Worm (Caenorhabditis elegans): Measurements from ENCODE around the gene Y53C12A.10.

Y53C12A.10 gene

ce11 chrII:9708835-9709299 is 4.2 kb upstream of the Y53C12A.10 start, which contains the start of gene glt-5:
TSS of gene glt-5 (minus strand) at chrII:9708885.
- no peak for TF ChIP-seq Y53F4B.3 (GFP tag; IDR thresholded peaks at IDR 0.05)

- no peak for TF ChIP-seq bed-2 (GFP tag; IDR thresholded peaks at IDR 0.05)
- TF ChIP-seq T07F8.4 (tag; optimal IDR thresholded peaks at IDR 0.05) = no peak
- TF ChIP-seq lin-26 (GFP tag; IDR thresholded peaks at IDR 0.05) = no peak
- no peak for TF ChIP-seq hmg-20 (GFP tag; IDR thresholded peaks at IDR 0.05)
- TF ChIP-seq ztf-3 (GFP tag; optimal IDR thresholded peaks at IDR 0.05) = no peak
- TF ChIP-seq pbrm-1 (GFP tag; IDR thresholded peaks at IDR 0.05) = no peak
- no peak for TF ChIP-seq ets-4 (GFP tag; optimal IDR thresholded peaks at IDR 0.05)
- TF ChIP-seq nhr-179 (tag; optimal IDR thresholded peaks at IDR 0.05) = no peak
- TF ChIP-seq ceh-79 (tag; optimal IDR thresholded peaks at IDR 0.05) = no peak
- TF ChIP-seq attf-3 (GFP tag; conservative IDR thresholded peaks at IDR 0.05) = no peak
- peak; percentile 79 for TF ChIP-seq lin-54 (GFP tag; optimal IDR thresholded peaks at IDR 0.05)
- TF ChIP-seq F37B4.10 (GFP tag; IDR thresholded peaks at IDR 0.05) = no peak
- peak in 1 of 3 experiments; percentile 72 for TF ChIP-seq lin-35 (GFP tag; optimal IDR thresholded peaks at IDR 0.05)
- no peak for TF ChIP-seq hlh-26 (GFP tag; conservative IDR thresholded peaks at IDR 0.05)
- no peak for TF ChIP-seq let-526 (GFP tag; IDR thresholded peaks at IDR 0.05)
- no peak for TF ChIP-seq nfya-1 (tag; optimal IDR thresholded peaks at IDR 0.05; ENCODE audit: borderline replicate concordance, insufficient read depth)
- peak; percentile 78 for TF ChIP-seq mcd-1 (GFP tag; IDR thresholded peaks at IDR 0.05)
- TF ChIP-seq lag-1 (GFP tag; IDR thresholded peaks at IDR 0.05) = no peak
- no peak for TF ChIP-seq hrde-1 (tag; optimal IDR thresholded peaks at IDR 0.05; ENCODE audit: borderline replicate concordance)
- no peak for TF ChIP-seq rcor-1 (GFP tag; IDR thresholded peaks at IDR 0.05)
- peak; percentile 8 for TF ChIP-seq dpl-1 (GFP tag; optimal IDR thresholded peaks at IDR 0.05)
- TF ChIP-seq hlh-12 (tag; optimal IDR thresholded peaks at IDR 0.05) = no peak
- TF ChIP-seq F39B2.1 (GFP tag; IDR thresholded peaks at IDR 0.05) = no peak
- no peak for TF ChIP-seq F22D6.2 (tag; optimal IDR thresholded peaks at IDR 0.05)
- TF ChIP-seq dpff-1 (tag; optimal IDR thresholded peaks at IDR 0.05) = no peak
- no peak for TF ChIP-seq F52B5.7 (tag; optimal IDR thresholded peaks at IDR 0.05)
- no peak for TF ChIP-seq madf-6 (GFP tag; IDR thresholded peaks at IDR 0.05)
- no peak for TF ChIP-seq lin-40 (tag; optimal IDR thresholded peaks at IDR 0.05)
- TF ChIP-seq efl-1 (GFP tag; optimal IDR thresholded peaks at IDR 0.05) = peak; percentile 43
- TF ChIP-seq F33H1.4 (GFP tag; IDR thresholded peaks at IDR 0.05) = no peak
- TF ChIP-seq lir-1 (GFP tag; conservative IDR thresholded peaks at IDR 0.05) = no peak
- TF ChIP-seq chd-7 (tag; optimal IDR thresholded peaks at IDR 0.05) = no peak
- TF ChIP-seq egrh-3 (GFP tag; IDR thresholded peaks at IDR 0.05) = no peak
- peak; percentile 32 for TF ChIP-seq F23B12.7 (tag; optimal IDR thresholded peaks at IDR 0.05; ENCODE audit: insufficient read depth)
- no peak for TF ChIP-seq D2030.7 (GFP tag; IDR thresholded peaks at IDR 0.05)
- TF ChIP-seq C17E4.6 (GFP tag; IDR thresholded peaks at IDR 0.05) = no peak
- no peak for TF ChIP-seq aptf-2 (GFP tag; conservative IDR thresholded peaks at IDR 0.05)
- TF ChIP-seq T26A5.8 (tag; optimal IDR thresholded peaks at IDR 0.05) = no peak
- TF ChIP-seq B0019.2 (GFP tag; conservative IDR thresholded peaks at IDR 0.05) = no peak
- no peak for TF ChIP-seq lsl-1 (GFP tag; optimal IDR thresholded peaks at IDR 0.05)
- no peak for TF ChIP-seq egl-18 (GFP tag; IDR thresholded peaks at IDR 0.05)
- TF ChIP-seq egl-44 (GFP tag; IDR thresholded peaks at IDR 0.05) = no peak
- TF ChIP-seq ceh-91 (GFP tag; IDR thresholded peaks at IDR 0.05) = no peak
- no peak for TF ChIP-seq Y67H2A.10 (GFP tag; conservative IDR thresholded peaks at IDR 0.05)
- TF ChIP-seq bed-1 (GFP tag; IDR thresholded peaks at IDR 0.05) = no peak
- TF ChIP-seq xnd-1 (tag; optimal IDR thresholded peaks at IDR 0.05) = no peak
Observed at ce11 chrII:9706207-9706606, 1.6 kb upstream of the Y53C12A.10 start, which contains the start of gene Y53C12A.3. TSS of gene Y53C12A.3 (minus strand) at chrII:9706240.

Measured in whole organism, young adult.